Worm (Caenorhabditis elegans) whole organism, L1 larva: Measurements from ENCODE around the gene lips-9.
A peak's percentile ranks its signal among the peaks of the same experiment; 100 is the strongest.

ENCODE experiments used
- C04F5.9 ChIP-seq: sonication (generic microtip); optimal IDR thresholded peaks from 2 replicates; lab custom pipeline; 2016; ENCODE audit warnings: missing genetic modification characterization, missing compliant biosample characterization
- C16A3.4 ChIP-seq: fragments of 150-350 bp; optimal IDR thresholded peaks from 2 replicates; lab custom pipeline; 2014; ENCODE audit warnings: missing biosample characterization, missing genetic modification characterization
- C34B4.2 ChIP-seq: sonication (generic microtip); optimal IDR thresholded peaks from 2 replicates; lab custom pipeline; 2017; ENCODE audit warnings: mild to moderate bottlenecking, missing genetic modification characterization, missing compliant biosample characterization
- Y116A8C.19 ChIP-seq: sonication (generic microtip); optimal IDR thresholded peaks from 2 replicates; lab custom pipeline; 2016; ENCODE audit warnings: missing compliant biosample characterization, missing genetic modification characterization, borderline replicate concordance
- ama-1 ChIP-seq: fragments of 150-350 bp; optimal IDR thresholded peaks from 2 replicates; lab custom pipeline; 2014
- blmp-1 ChIP-seq: fragments of 150-350 bp; optimal IDR thresholded peaks from 2 replicates; lab custom pipeline; 2014; ENCODE audit warnings: missing biosample characterization, missing genetic modification characterization
- ceh-8 ChIP-seq: fragments of 200-800 bp; sonication (Bioruptor generic); optimal IDR thresholded peaks from 2 replicates; lab custom pipeline; 2018; ENCODE audit warnings: mild to moderate bottlenecking, missing genetic modification characterization, moderate library complexity, missing compliant biosample characterization
- ceh-82 ChIP-seq, 3 experiments: fragments of 150-350 bp in 1 of 3; sonication (generic microtip) in 2 of 3; optimal IDR thresholded peaks; 2 replicates each; lab custom pipeline; 2014 to 2017; ENCODE audit warnings: missing biosample characterization in 3 of 3, missing genetic modification characterization in 3 of 3
- ceh-90 ChIP-seq: sonication (generic microtip); optimal IDR thresholded peaks from 2 replicates; lab custom pipeline; 2016; ENCODE audit warnings: missing genetic modification characterization, missing compliant biosample characterization
- efl-1 ChIP-seq, 4 experiments: fragments of 150-350 bp; optimal IDR thresholded peaks in 3 of 4; peaks in 1 of 4; 1 replicate in 1 of 4; 2 replicates in 3 of 4; lab custom pipeline; 2014; ENCODE audit warnings: missing biosample characterization in 2 of 4, missing genetic modification characterization in 2 of 4, missing genetic modification reagents in 2 of 4
- efl-3 ChIP-seq: fragments of 200-800 bp; sonication (Bioruptor generic); optimal IDR thresholded peaks from 2 replicates; lab custom pipeline; 2018; ENCODE audit warnings: mild to moderate bottlenecking, missing genetic modification characterization, missing compliant biosample characterization
- fkh-10 ChIP-seq: sonication (generic microtip); optimal IDR thresholded peaks from 2 replicates; lab custom pipeline; 2017; ENCODE audit warnings: missing biosample characterization, missing genetic modification reagents, missing genetic modification characterization
- fkh-4 ChIP-seq: sonication (generic microtip); optimal IDR thresholded peaks from 2 replicates; lab custom pipeline; 2016; ENCODE audit warnings: missing compliant biosample characterization, missing genetic modification characterization, borderline replicate concordance
- fkh-8 ChIP-seq: sonication (generic microtip); optimal IDR thresholded peaks from 2 replicates; lab custom pipeline; 2016; ENCODE audit warnings: mild to moderate bottlenecking, missing genetic modification characterization, missing compliant biosample characterization
- grh-1 ChIP-seq: fragments of 200-800 bp; sonication (Bioruptor generic); IDR thresholded peaks from 2 replicates; pipeline ENCODE4 v1.3.6; 2022; ENCODE audit warnings: missing genetic modification reagents, missing genetic modification characterization, missing compliant biosample characterization
- hlh-17 ChIP-seq: fragments of 200-800 bp; sonication (Bioruptor generic); optimal IDR thresholded peaks from 2 replicates; lab custom pipeline; 2018; ENCODE audit warnings: missing genetic modification characterization, mild to moderate bottlenecking, missing compliant biosample characterization, moderate library complexity, borderline replicate concordance
- hlh-4 ChIP-seq: sonication (generic microtip); optimal IDR thresholded peaks from 2 replicates; lab custom pipeline; 2016; ENCODE audit warnings: mild to moderate bottlenecking, missing genetic modification characterization, missing compliant biosample characterization
- irx-1 ChIP-seq: sonication (generic microtip); optimal IDR thresholded peaks from 2 replicates; lab custom pipeline; 2016; ENCODE audit warnings: missing genetic modification characterization, missing compliant biosample characterization
- isw-1 ChIP-seq: fragments of 200-800 bp; sonication (Bioruptor generic); IDR thresholded peaks from 2 replicates; pipeline ENCODE4 v1.3.6; 2022; ENCODE audit warnings: missing genetic modification characterization, missing compliant biosample characterization
- lin-13 ChIP-seq: fragments of 150-350 bp; optimal IDR thresholded peaks from 2 replicates; lab custom pipeline; 2014; ENCODE audit warnings: missing biosample characterization, missing genetic modification reagents, missing genetic modification characterization
- lin-35 ChIP-seq, 2 experiments: fragments of 150-350 bp; optimal IDR thresholded peaks; 2 replicates each; lab custom pipeline; 2014; ENCODE audit warnings: missing biosample characterization in 2 of 2, missing genetic modification characterization in 2 of 2, missing genetic modification reagents in 2 of 2
- lir-3 ChIP-seq: sonication (generic microtip); optimal IDR thresholded peaks from 2 replicates; lab custom pipeline; 2016; ENCODE audit warnings: mild to moderate bottlenecking, missing genetic modification characterization, moderate library complexity, missing compliant biosample characterization; ENCODE audit not compliant: poor library complexity
- lsy-2 ChIP-seq, 2 experiments: fragments of 150-350 bp; optimal IDR thresholded peaks; 2 replicates each; lab custom pipeline; 2014; ENCODE audit warnings: missing biosample characterization in 2 of 2, missing genetic modification characterization in 2 of 2
- mab-9 ChIP-seq: fragments of 200-800 bp; sonication (Bioruptor generic); IDR thresholded peaks from 2 replicates; pipeline ENCODE4 v1.3.6; 2022; ENCODE audit warnings: missing genetic modification reagents, missing genetic modification characterization, missing compliant biosample characterization
- mef-2 ChIP-seq: fragments of 150-350 bp; optimal IDR thresholded peaks from 2 replicates; lab custom pipeline; 2014; ENCODE audit warnings: missing biosample characterization, missing genetic modification characterization
- mep-1 ChIP-seq: fragments of 150-350 bp; optimal IDR thresholded peaks from 2 replicates; lab custom pipeline; 2014; ENCODE audit warnings: missing biosample characterization, missing genetic modification characterization
- nhr-11 ChIP-seq: fragments of 150-350 bp; optimal IDR thresholded peaks from 2 replicates; lab custom pipeline; 2014; ENCODE audit warnings: missing biosample characterization, missing genetic modification characterization
- nhr-12 ChIP-seq: sonication (generic microtip); optimal IDR thresholded peaks from 2 replicates; lab custom pipeline; 2017; ENCODE audit warnings: missing biosample characterization, missing genetic modification characterization
- nhr-19 ChIP-seq: fragments of 200-800 bp; sonication (Bioruptor generic); conservative IDR thresholded peaks from 2 replicates; pipeline ENCODE4 v1.3.6; 2022; ENCODE audit warnings: missing genetic modification characterization, missing compliant biosample characterization
- nhr-20 ChIP-seq: sonication (generic microtip); optimal IDR thresholded peaks from 2 replicates; lab custom pipeline; 2016; ENCODE audit warnings: mild to moderate bottlenecking, missing genetic modification characterization, missing compliant biosample characterization
- nhr-28 ChIP-seq: fragments of 150-350 bp; optimal IDR thresholded peaks from 2 replicates; lab custom pipeline; 2014; ENCODE audit warnings: missing biosample characterization, missing genetic modification characterization
- nhr-47 ChIP-seq: sonication (generic microtip); optimal IDR thresholded peaks from 2 replicates; lab custom pipeline; 2016; ENCODE audit warnings: mild to moderate bottlenecking, missing genetic modification characterization, moderate library complexity, missing compliant biosample characterization
- nhr-71 ChIP-seq: sonication (generic microtip); optimal IDR thresholded peaks from 2 replicates; lab custom pipeline; 2016; ENCODE audit warnings: mild to moderate bottlenecking, missing genetic modification characterization, moderate library complexity, missing compliant biosample characterization
- nhr-85 ChIP-seq: sonication (generic microtip); peaks from one replicate; lab custom pipeline; 2016; ENCODE audit warnings: missing genetic modification characterization, inconsistent platforms, missing compliant biosample characterization
- nhr-90 ChIP-seq: sonication (generic microtip); optimal IDR thresholded peaks from 2 replicates; lab custom pipeline; 2016; ENCODE audit warnings: mild to moderate bottlenecking, missing genetic modification characterization, missing compliant biosample characterization; ENCODE audit not compliant: poor library complexity
- pax-3 ChIP-seq: fragments of 200-800 bp; sonication (Bioruptor generic); optimal IDR thresholded peaks from 2 replicates; lab custom pipeline; 2018; ENCODE audit warnings: mild to moderate bottlenecking, missing genetic modification characterization, moderate library complexity, missing compliant biosample characterization
- rnt-1 ChIP-seq: sonication (generic microtip); optimal IDR thresholded peaks from 2 replicates; lab custom pipeline; 2016; ENCODE audit warnings: mild to moderate bottlenecking, missing genetic modification characterization, moderate library complexity, missing compliant biosample characterization
- snpc-4 ChIP-seq: fragments of 150-350 bp; optimal IDR thresholded peaks from 2 replicates; lab custom pipeline; 2014; ENCODE audit warnings: missing biosample characterization, missing genetic modification characterization
- snu-23 ChIP-seq: sonication (generic microtip); optimal IDR thresholded peaks from 2 replicates; lab custom pipeline; 2016; ENCODE audit warnings: missing genetic modification characterization, missing compliant biosample characterization
- sox-4 ChIP-seq: sonication (generic microtip); optimal IDR thresholded peaks from 2 replicates; lab custom pipeline; 2016; ENCODE audit warnings: missing genetic modification characterization, missing compliant biosample characterization
- sup-37 ChIP-seq: fragments of 200-800 bp; sonication (Bioruptor generic); optimal IDR thresholded peaks from 2 replicates; lab custom pipeline; 2018; ENCODE audit warnings: mild to moderate bottlenecking, missing genetic modification characterization, missing compliant biosample characterization
- swsn-7 ChIP-seq: sonication (generic microtip); optimal IDR thresholded peaks from 2 replicates; lab custom pipeline; 2016; ENCODE audit warnings: missing genetic modification characterization, missing compliant biosample characterization
- tbx-2 ChIP-seq: sonication (generic microtip); optimal IDR thresholded peaks from 2 replicates; lab custom pipeline; 2016; ENCODE audit warnings: missing genetic modification characterization, missing compliant biosample characterization
- tlp-1 ChIP-seq: fragments of 150-350 bp; optimal IDR thresholded peaks from 2 replicates; lab custom pipeline; 2014; ENCODE audit warnings: missing biosample characterization, missing genetic modification characterization
- unc-62 ChIP-seq: fragments of 150-350 bp; optimal IDR thresholded peaks from 2 replicates; lab custom pipeline; 2014; ENCODE audit warnings: missing biosample characterization, missing genetic modification reagents, missing genetic modification characterization
- unc-86 ChIP-seq: sonication (generic microtip); optimal IDR thresholded peaks from 2 replicates; lab custom pipeline; 2016; ENCODE audit warnings: missing genetic modification characterization, missing compliant biosample characterization
- unc-98 ChIP-seq: fragments of 200-800 bp; sonication (Bioruptor generic); IDR thresholded peaks from 2 replicates; pipeline ENCODE4 v1.3.6; 2022; ENCODE audit warnings: missing genetic modification characterization, missing compliant biosample characterization
- vab-15 ChIP-seq: sonication (generic microtip); optimal IDR thresholded peaks from 2 replicates; lab custom pipeline; 2017; ENCODE audit warnings: missing genotype, mild to moderate bottlenecking, missing genetic modification characterization, missing compliant biosample characterization
- xbp-1 ChIP-seq: sonication (generic microtip); optimal IDR thresholded peaks from 2 replicates; lab custom pipeline; 2016; ENCODE audit warnings: missing genetic modification characterization, missing compliant biosample characterization
- zag-1 ChIP-seq: fragments of 150-350 bp; optimal IDR thresholded peaks from 2 replicates; lab custom pipeline; 2014; ENCODE audit warnings: missing biosample characterization, missing genetic modification characterization
- zip-4 ChIP-seq: fragments of 200-800 bp; sonication (Bioruptor generic); optimal IDR thresholded peaks from 2 replicates; lab custom pipeline; 2018; ENCODE audit warnings: mild to moderate bottlenecking, missing genetic modification characterization, moderate library complexity, missing compliant biosample characterization
- ztf-11 ChIP-seq, 2 experiments: sonication (generic microtip); optimal IDR thresholded peaks; 2 replicates each; lab custom pipeline; 2016 to 2017; ENCODE audit warnings: missing genetic modification characterization in 2 of 2, missing biosample characterization in 1 of 2, missing compliant biosample characterization in 1 of 2

lips-9 gene

DNA sequence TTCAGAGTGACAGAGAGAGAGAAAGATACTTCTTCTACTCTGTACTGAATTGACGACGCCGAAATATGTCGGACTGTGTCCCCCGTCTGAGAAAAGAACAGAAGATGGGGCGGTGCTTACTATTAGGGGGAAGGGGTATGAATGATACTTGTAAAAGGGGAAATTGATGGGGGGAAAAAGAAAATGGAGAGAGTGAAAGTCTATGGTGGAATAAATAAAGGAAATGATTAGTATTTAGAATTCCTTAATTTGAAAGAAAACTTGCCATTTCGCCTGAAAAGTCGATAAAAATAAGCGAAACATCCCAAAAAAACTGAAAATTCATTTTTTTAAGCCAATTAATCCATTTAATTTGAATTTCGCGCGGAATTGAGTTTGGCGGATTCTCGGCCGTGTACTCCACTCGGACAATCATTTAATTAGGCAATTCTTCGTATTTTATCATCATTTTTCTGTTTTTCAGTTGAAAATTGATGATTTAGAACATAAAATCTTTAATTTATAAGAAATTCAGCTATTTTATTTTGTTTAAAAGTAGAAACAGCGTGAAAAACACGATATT, 20.6 kb downstream of the lips-9 start, which contains the start of gene F35C5.12:
Gene F35C5.12, minus strand, starts transcription at position 51 of the 562 bp plus-strand sequence.
- no peak for TF ChIP-seq hlh-17 (GFP tag; lab: Kevin White, UChicago)
- no peak for TF ChIP-seq efl-3
- TF ChIP-seq vab-15 (tag; lab: Kevin White, UChicago) = no peak
- TF ChIP-seq nhr-12 (tag; lab: Kevin White, UChicago) = no peak
- TF ChIP-seq C04F5.9 = peak; percentile 18
- peak; percentile 59 for TF ChIP-seq xbp-1 (tag; lab: Kevin White, UChicago)
- peak in 1 of 3 experiments; percentile 29 for TF ChIP-seq ceh-82 (tag; optimal IDR thresholded peaks at IDR 0.05; lab: Kevin White, UChicago)
- peak; percentile 52 for TF ChIP-seq pax-3 (tag; lab: Kevin White, UChicago)
- TF ChIP-seq ceh-8 (GFP tag; lab: Kevin White, UChicago) = peak; percentile 33
- TF ChIP-seq blmp-1 (tag; lab: Kevin White, UChicago) = peak; percentile 22
- TF ChIP-seq lsy-2 (tag; optimal IDR thresholded peaks at IDR 0.05; lab: Kevin White, UChicago) = peak; percentile 67 to 68
- TF ChIP-seq zip-4 (GFP tag; lab: Kevin White, UChicago) = no peak
- no peak for TF ChIP-seq hlh-4 (tag; lab: Kevin White, UChicago)
- TF ChIP-seq zag-1 = no peak
- TF ChIP-seq lin-13 (GFP tag; lab: Kevin White, UChicago) = peak; percentile 8
- peak; percentile 23; the same call in 1 of the 2 replicates for TF ChIP-seq unc-98 (GFP tag; lab: Robert Waterston, UW)
- peak; percentile 92 for TF ChIP-seq rnt-1
- TF ChIP-seq fkh-4 (tag; lab: Kevin White, UChicago) = peak; percentile 74
- TF ChIP-seq ceh-90 (tag; lab: Kevin White, UChicago) = peak; percentile 82
- TF ChIP-seq unc-62 = no peak
- TF ChIP-seq C16A3.4 (tag; lab: Kevin White, UChicago) = peak; percentile 18
- peak; percentile 42 for TF ChIP-seq sox-4 (tag; lab: Kevin White, UChicago)
- TF ChIP-seq snpc-4 (tag; lab: Kevin White, UChicago) = peak; percentile 17
- TF ChIP-seq isw-1 (GFP tag; lab: Robert Waterston, UW) = no peak
- TF ChIP-seq lir-3 (tag; lab: Kevin White, UChicago) = peak; percentile 79
- peak; percentile 58 for TF ChIP-seq nhr-20
- peak; percentile 75 for TF ChIP-seq nhr-71 (tag; lab: Kevin White, UChicago)
- TF ChIP-seq fkh-10 (GFP tag; lab: Kevin White, UChicago) = no peak
- peak in 1 of 2 experiments; percentile 74 for TF ChIP-seq ztf-11 (tag; optimal IDR thresholded peaks at IDR 0.05; lab: Kevin White, UChicago)
- TF ChIP-seq mep-1 (tag; lab: Kevin White, UChicago) = peak; percentile 15
- no peak for TF ChIP-seq nhr-11 (tag; lab: Kevin White, UChicago)
- no peak for TF ChIP-seq Y116A8C.19 (tag; lab: Kevin White, UChicago)
- no peak for TF ChIP-seq sup-37 (GFP tag; lab: Kevin White, UChicago)
- TF ChIP-seq snu-23 (GFP tag; lab: Kevin White, UChicago) = peak; percentile 60
- TF ChIP-seq grh-1 (GFP tag; lab: Robert Waterston, UW) = peak; percentile 34; the same call in 1 of the 2 replicates
- 0 out of 2 replicates have a peak, but pooled peaks have one; percentile 18 for TF ChIP-seq mab-9 (GFP tag; lab: Robert Waterston, UW)
- TF ChIP-seq ama-1 (lab: Kevin White, UChicago) = no peak
- peak; percentile 68 for TF ChIP-seq nhr-19
- TF ChIP-seq nhr-47 (tag; lab: Kevin White, UChicago) = peak; percentile 65
- no peak for TF ChIP-seq mef-2 (tag; lab: Kevin White, UChicago)
- TF ChIP-seq efl-1 (optimal IDR thresholded peaks at IDR 0.05; lab: Kevin White, UChicago) = peak; percentile 94 to 95
- TF ChIP-seq efl-1 (GFP tag; optimal IDR thresholded peaks at IDR 0.05 in 1 of 2; lab: Kevin White, UChicago) = peak; percentile 89 to 99
- no peak for TF ChIP-seq fkh-8 (tag; lab: Kevin White, UChicago)
- TF ChIP-seq irx-1 (tag; lab: Kevin White, UChicago) = peak; percentile 68
- TF ChIP-seq nhr-85 (tag; lab: Kevin White, UChicago) = peak; percentile 85
- peak; percentile 67 for TF ChIP-seq tbx-2 (tag; lab: Kevin White, UChicago)
- no peak for TF ChIP-seq tlp-1 (tag; lab: Kevin White, UChicago)
- TF ChIP-seq C34B4.2 (tag; lab: Kevin White, UChicago) = no peak
- TF ChIP-seq lin-35 (GFP tag; optimal IDR thresholded peaks at IDR 0.05; lab: Kevin White, UChicago) = peak; percentile 88 to 94
- TF ChIP-seq nhr-90 (tag; lab: Kevin White, UChicago) = peak; percentile 78
- TF ChIP-seq nhr-28 (tag; lab: Kevin White, UChicago) = no peak
- TF ChIP-seq swsn-7 = peak; percentile 59
- no peak for TF ChIP-seq unc-86
